Fruit fly (Drosophila melanogaster) whole organism, embryonic: Measurements from ENCODE around the gene CG5104.

Source experiments
- Antp ChIP-seq: fragments of 200-800 bp; sonication (Bioruptor generic); optimal IDR thresholded peaks from 3 replicates; lab custom pipeline; 2016; ENCODE audit warnings: missing biosample characterization, missing genetic modification characterization
- Asciz ChIP-seq: fragments of 200-800 bp; sonication (Bioruptor generic); optimal IDR thresholded peaks from 2 replicates; lab custom pipeline; 2017; ENCODE audit warnings: missing biosample characterization, mild to moderate bottlenecking, missing genetic modification characterization, missing genetic modification reagents
- Bgb ChIP-seq: fragments of 200-800 bp; sonication (Bioruptor generic); IDR thresholded peaks from 2 replicates; pipeline ENCODE4 v1.3.6; 2022; ENCODE audit warnings: missing biosample characterization, missing genetic modification characterization; ENCODE audit not compliant: partially characterized antibody
- BtbVII ChIP-seq: fragments of 200-800 bp; sonication (Bioruptor generic); optimal IDR thresholded peaks from 3 replicates; lab custom pipeline; 2017; ENCODE audit warnings: missing biosample characterization, mild to moderate bottlenecking, missing genetic modification characterization
- C15 ChIP-seq: fragments of 200-800 bp; sonication (Bioruptor generic); IDR thresholded peaks from 3 replicates; pipeline ENCODE4 v1.3.6; 2022; ENCODE audit warnings: missing biosample characterization, missing genetic modification characterization
- CG11723 ChIP-seq: fragments of 200-800 bp; sonication (Bioruptor generic); optimal IDR thresholded peaks from 2 replicates; lab custom pipeline; 2017; ENCODE audit warnings: missing biosample characterization, mild to moderate bottlenecking, missing genetic modification characterization
- CG12155 ChIP-seq: fragments of 200-800 bp; sonication (Bioruptor generic); optimal IDR thresholded peaks from 3 replicates; lab custom pipeline; 2016; ENCODE audit warnings: missing biosample characterization, missing genetic modification characterization
- CG13424 ChIP-seq: fragments of 200-800 bp; sonication (Bioruptor generic); optimal IDR thresholded peaks from 2 replicates; lab custom pipeline; 2019; ENCODE audit warnings: missing biosample characterization, mild to moderate bottlenecking, missing genetic modification characterization, moderate library complexity
- CG15269 ChIP-seq: fragments of 200-800 bp; sonication (Bioruptor generic); optimal IDR thresholded peaks from 2 replicates; lab custom pipeline; 2018; ENCODE audit warnings: missing biosample characterization, mild to moderate bottlenecking, missing genetic modification characterization, moderate library complexity
- CG15696 ChIP-seq: fragments of 200-800 bp; sonication (Bioruptor generic); optimal IDR thresholded peaks from 2 replicates; lab custom pipeline; 2019; ENCODE audit warnings: missing biosample characterization, mild to moderate bottlenecking, missing genetic modification characterization, moderate library complexity
- CG17186 ChIP-seq: fragments of 200-800 bp; sonication (Bioruptor generic); optimal IDR thresholded peaks from 3 replicates; lab custom pipeline; 2017; ENCODE audit warnings: missing biosample characterization, missing genetic modification reagents, missing genetic modification characterization
- CG17912 ChIP-seq: fragments of 200-800 bp; sonication (Bioruptor generic); optimal IDR thresholded peaks from 2 replicates; lab custom pipeline; 2018; ENCODE audit warnings: missing biosample characterization, mild to moderate bottlenecking, missing genetic modification characterization
- CG1792 ChIP-seq: fragments of 200-800 bp; sonication (Bioruptor generic); optimal IDR thresholded peaks from 2 replicates; lab custom pipeline; 2016; ENCODE audit warnings: missing biosample characterization, missing genetic modification characterization
- CG18262 ChIP-seq: fragments of 200-800 bp; optimal IDR thresholded peaks from 3 replicates; lab custom pipeline; 2019; ENCODE audit warnings: missing biosample characterization, mild to moderate bottlenecking, missing genetic modification characterization, moderate library complexity
- CG1832 ChIP-seq: fragments of 200-800 bp; sonication (Bioruptor generic); optimal IDR thresholded peaks from 2 replicates; lab custom pipeline; 2017; ENCODE audit warnings: missing biosample characterization, mild to moderate bottlenecking, missing genetic modification characterization, inconsistent platforms
- CG4424 ChIP-seq: fragments of 200-800 bp; sonication (Bioruptor generic); optimal IDR thresholded peaks from 3 replicates; lab custom pipeline; 2016; ENCODE audit warnings: missing biosample characterization, missing genetic modification characterization
- CG7271 ChIP-seq: fragments of 200-800 bp; sonication (Bioruptor generic); optimal IDR thresholded peaks from 2 replicates; lab custom pipeline; 2018; ENCODE audit warnings: missing biosample characterization, mild to moderate bottlenecking, missing genetic modification characterization, moderate library complexity
- CG7963 ChIP-seq: fragments of 200-800 bp; sonication (Bioruptor generic); IDR thresholded peaks from 3 replicates; pipeline ENCODE4 v1.3.6; 2022; ENCODE audit warnings: missing biosample characterization, missing genetic modification characterization; ENCODE audit not compliant: partially characterized antibody
- CG8388 ChIP-seq: fragments of 200-800 bp; sonication (Bioruptor generic); optimal IDR thresholded peaks from 2 replicates; lab custom pipeline; 2019; ENCODE audit warnings: missing biosample characterization, mild to moderate bottlenecking, missing genetic modification characterization, moderate library complexity
- D19B ChIP-seq: fragments of 200-800 bp; sonication (Bioruptor generic); optimal IDR thresholded peaks from 2 replicates; lab custom pipeline; 2017; ENCODE audit warnings: missing biosample characterization, mild to moderate bottlenecking, missing genetic modification characterization
- Doc3 ChIP-seq: fragments of 200-800 bp; sonication (Bioruptor generic); IDR thresholded peaks from 3 replicates; pipeline ENCODE4 v1.3.6; 2022; ENCODE audit warnings: missing biosample characterization, missing genetic modification characterization; ENCODE audit not compliant: partially characterized antibody
- Elba2 ChIP-seq: fragments of 200-800 bp; sonication (Bioruptor generic); optimal IDR thresholded peaks from 3 replicates; lab custom pipeline; 2016; ENCODE audit warnings: missing biosample characterization, missing genetic modification characterization
- Fer2 ChIP-seq: fragments of 200-800 bp; sonication (Bioruptor generic); optimal IDR thresholded peaks from 2 replicates; lab custom pipeline; 2018; ENCODE audit warnings: missing biosample characterization, mild to moderate bottlenecking, missing genetic modification characterization, moderate library complexity
- HmgZ ChIP-seq: fragments of 200-800 bp; sonication (Bioruptor generic); optimal IDR thresholded peaks from 2 replicates; lab custom pipeline; 2018; ENCODE audit warnings: missing biosample characterization, mild to moderate bottlenecking, missing genetic modification characterization
- Hr3 ChIP-seq: fragments of 200-800 bp; sonication (Bioruptor generic); optimal IDR thresholded peaks from 3 replicates; lab custom pipeline; 2016; ENCODE audit warnings: missing biosample characterization, missing genetic modification characterization
- Lpt ChIP-seq: fragments of >200 bp; optimal IDR thresholded peaks from 2 replicates; lab custom pipeline; 2018; ENCODE audit warnings: missing biosample characterization, missing genetic modification characterization
- Med ChIP-seq: fragments of 200-800 bp; sonication (Bioruptor generic); peaks from one replicate; lab custom pipeline; 2016; ENCODE audit warnings: missing biosample characterization, missing genetic modification characterization, mild to moderate bottlenecking, inconsistent platforms, moderate library complexity
- ab ChIP-seq: fragments of 200-800 bp; sonication (Bioruptor generic); optimal IDR thresholded peaks from 2 replicates; lab custom pipeline; 2016; ENCODE audit warnings: missing biosample characterization, missing genetic modification characterization
- br ChIP-seq: fragments of >200 bp; optimal IDR thresholded peaks from 2 replicates; lab custom pipeline; 2017
- chm ChIP-seq: fragments of 200-800 bp; sonication (Bioruptor generic); IDR thresholded peaks from 2 replicates; pipeline ENCODE4 v1.3.6; 2022; ENCODE audit warnings: missing biosample characterization, missing genetic modification characterization
- crp ChIP-seq, 2 experiments: fragments of 200-800 bp; sonication (Bioruptor generic); optimal IDR thresholded peaks; 2 replicates in 1 of 2; 3 replicates in 1 of 2; lab custom pipeline; 2017; ENCODE audit warnings: missing biosample characterization in 2 of 2, missing genetic modification characterization in 2 of 2, mild to moderate bottlenecking in 1 of 2, moderate library complexity in 1 of 2
- disco-r ChIP-seq: fragments of 200-800 bp; sonication (Bioruptor generic); optimal IDR thresholded peaks from 2 replicates; lab custom pipeline; 2016; ENCODE audit warnings: missing biosample characterization, missing genetic modification characterization
- dysf ChIP-seq: fragments of 200-800 bp; sonication (Bioruptor generic); IDR thresholded peaks from 3 replicates; pipeline ENCODE4 v1.3.6; 2022; ENCODE audit warnings: missing biosample characterization, missing genetic modification characterization
- en ChIP-seq: fragments of 200-800 bp; sonication (Bioruptor generic); optimal IDR thresholded peaks from 2 replicates; lab custom pipeline; 2016; ENCODE audit warnings: missing biosample characterization, missing genetic modification characterization
- fu2 ChIP-seq: fragments of 200-800 bp; sonication (Bioruptor generic); optimal IDR thresholded peaks from 2 replicates; lab custom pipeline; 2016; ENCODE audit warnings: missing biosample characterization, missing genetic modification characterization
- gcm2 ChIP-seq: fragments of 200-800 bp; sonication (Bioruptor generic); optimal IDR thresholded peaks from 2 replicates; lab custom pipeline; 2016; ENCODE audit warnings: missing biosample characterization, missing genetic modification characterization
- gfzf ChIP-seq: fragments of 200-800 bp; sonication (Bioruptor generic); optimal IDR thresholded peaks from 2 replicates; lab custom pipeline; 2016; ENCODE audit warnings: missing biosample characterization, mild to moderate bottlenecking, missing genetic modification characterization, moderate library complexity
- hbn ChIP-seq: fragments of 200-800 bp; sonication (Bioruptor generic); IDR thresholded peaks from 2 replicates; pipeline ENCODE4 v1.3.6; 2022; ENCODE audit warnings: missing biosample characterization, missing genetic modification characterization; ENCODE audit not compliant: partially characterized antibody
- her ChIP-seq: fragments of 200-800 bp; sonication (Bioruptor generic); optimal IDR thresholded peaks from 2 replicates; lab custom pipeline; 2016; ENCODE audit warnings: missing biosample characterization, missing genetic modification characterization
- jigr1 ChIP-seq: fragments of 200-800 bp; sonication (Bioruptor generic); IDR thresholded peaks from 3 replicates; pipeline ENCODE4 v1.3.6; 2022; ENCODE audit warnings: missing biosample characterization, missing genetic modification characterization
- lmd ChIP-seq: fragments of 200-800 bp; sonication (Bioruptor generic); IDR thresholded peaks from 2 replicates; pipeline ENCODE4 v1.3.6; 2022; ENCODE audit warnings: missing biosample characterization, missing genetic modification characterization
- pan ChIP-seq, 4 experiments: fragments of >200 bp in 3 of 4; fragments of 200-800 bp in 1 of 4; sonication (Bioruptor generic) in 1 of 4; optimal IDR thresholded peaks in 3 of 4; IDR thresholded peaks in 1 of 4; 2 replicates each; pipeline versions ENCODE4 v1.3.6 to Lab custom; 2017 to 2022; ENCODE audit warnings: missing biosample characterization in 2 of 4, missing genetic modification characterization in 2 of 4, mixed read lengths in 1 of 4
- pnt ChIP-seq: fragments of 200-800 bp; sonication (Bioruptor generic); optimal IDR thresholded peaks from 3 replicates; lab custom pipeline; 2016; ENCODE audit warnings: missing biosample characterization, missing genetic modification characterization
- prd ChIP-seq, 3 experiments: fragments of >200 bp in 2 of 3; fragments of 200-800 bp in 1 of 3; sonication (Bioruptor generic) in 1 of 3; optimal IDR thresholded peaks in 2 of 3; IDR thresholded peaks in 1 of 3; 2 replicates in 2 of 3; 3 replicates in 1 of 3; pipeline versions ENCODE4 v1.3.6 to Lab custom; 2017 to 2022; ENCODE audit warnings: missing biosample characterization in 1 of 3, missing genetic modification characterization in 1 of 3
- schlank ChIP-seq: fragments of 200-800 bp; sonication (Bioruptor generic); optimal IDR thresholded peaks from 2 replicates; lab custom pipeline; 2018; ENCODE audit warnings: missing biosample characterization, mild to moderate bottlenecking, missing genetic modification characterization
- ssp ChIP-seq: fragments of 200-800 bp; sonication (Bioruptor generic); IDR thresholded peaks from 2 replicates; pipeline ENCODE4 v1.3.6; 2022; ENCODE audit warnings: missing biosample characterization, missing genetic modification characterization
- wor ChIP-seq: fragments of 200-800 bp; sonication (Bioruptor generic); IDR thresholded peaks from 2 replicates; pipeline ENCODE4 v1.3.6; 2022; ENCODE audit warnings: missing biosample characterization, missing genetic modification characterization

The CG5104 gene

DNA sequence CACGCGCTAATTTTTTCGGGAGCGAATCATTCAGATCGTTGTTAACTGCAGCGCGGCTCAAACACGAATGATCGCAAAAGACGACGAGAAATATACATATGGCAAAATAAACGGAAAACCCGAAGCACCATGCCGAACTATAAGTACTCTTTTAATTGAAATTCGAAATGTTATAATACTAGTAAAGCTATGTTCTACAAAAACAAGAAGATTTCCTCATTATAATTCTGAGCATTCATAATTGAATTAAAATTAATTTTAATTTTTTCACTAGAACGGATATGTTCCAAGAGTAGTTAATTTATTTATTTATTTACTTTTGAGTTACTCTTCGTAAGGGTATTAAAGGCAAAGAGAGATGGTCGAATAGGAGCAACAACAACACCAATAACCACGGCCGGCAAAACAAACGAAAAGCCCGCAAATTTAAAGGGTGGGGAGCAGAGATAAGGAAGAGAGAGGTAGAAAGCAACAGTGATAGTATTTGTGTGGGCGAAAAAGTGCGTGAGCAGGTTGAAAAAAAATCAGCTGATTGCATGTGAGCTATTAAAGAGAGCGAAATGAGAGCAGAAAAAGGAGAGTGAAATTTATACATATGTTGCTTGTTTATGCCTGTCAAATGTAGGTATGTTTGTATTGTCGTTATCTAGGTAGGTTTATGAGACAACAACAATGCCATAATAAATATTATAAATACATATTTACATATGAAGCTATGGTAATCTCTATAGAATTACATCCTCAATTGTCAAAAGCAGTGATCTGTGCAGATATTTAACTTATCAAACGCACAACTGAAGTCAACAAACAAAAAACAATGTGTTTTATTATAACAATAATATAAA, 27.2 kb upstream of the CG5104 start (continued):
- TF ChIP-seq crp (GFP tag; optimal IDR thresholded peaks at IDR 0.05; lab: Kevin White, UChicago) = peak in 1 of 2 experiments; percentile 61
- no peak for TF ChIP-seq CG7963 (GFP tag; lab: Robert Waterston, UW)
- TF ChIP-seq disco-r (GFP tag; lab: Kevin White, UChicago) = no peak
- TF ChIP-seq schlank = no peak
- TF ChIP-seq CG15269 (tag; lab: Kevin White, UChicago) = peak; percentile 81
- TF ChIP-seq her = peak; percentile 32
- TF ChIP-seq chm = peak; percentile 38; the same call in 1 of the 2 replicates
- peak; percentile 77 for TF ChIP-seq CG18262 (tag; lab: Kevin White, UChicago)
- peak; percentile 55 for TF ChIP-seq HmgZ (tag; lab: Kevin White, UChicago)
- TF ChIP-seq Fer2 (tag; lab: Kevin White, UChicago) = no peak
- TF ChIP-seq C15 = 0 out of 3 replicates have a peak, but pooled peaks have one; percentile 39
- TF ChIP-seq hbn (GFP tag; lab: Robert Waterston, UW) = no peak
- peak; percentile 60 for TF ChIP-seq Hr3 (GFP tag; lab: Kevin White, UChicago)
- no peak for TF ChIP-seq prd (optimal IDR thresholded peaks at IDR 0.05; lab: Kevin White, UChicago)
- peak; percentile 82 for TF ChIP-seq prd (GFP tag; IDR thresholded peaks at IDR 0.05; lab: Robert Waterston, UW)
- no peak for TF ChIP-seq br (lab: Kevin White, UChicago)
- TF ChIP-seq BtbVII (GFP tag; lab: Kevin White, UChicago) = peak; percentile 48
- peak; percentile 72 for TF ChIP-seq CG12155 (GFP tag; lab: Kevin White, UChicago)
- TF ChIP-seq fu2 (GFP tag; lab: Kevin White, UChicago) = peak; percentile 36
- no peak for TF ChIP-seq Bgb (GFP tag; lab: Robert Waterston, UW)
- no peak for TF ChIP-seq gcm2 (GFP tag; lab: Kevin White, UChicago)
- no peak for TF ChIP-seq Antp (GFP tag; lab: Kevin White, UChicago)
- TF ChIP-seq CG17912 = no peak
- TF ChIP-seq CG15696 (tag; lab: Kevin White, UChicago) = peak; percentile 35
- TF ChIP-seq Asciz (GFP tag; lab: Kevin White, UChicago) = peak; percentile 53
- TF ChIP-seq pan (optimal IDR thresholded peaks at IDR 0.05; lab: Kevin White, UChicago) = no peak
- peak in 1 of 2 experiments; percentile 87 for TF ChIP-seq pan (GFP tag; optimal IDR thresholded peaks at IDR 0.05 in 1 of 2, IDR thresholded peaks at IDR 0.05 in 1 of 2)
- no peak for TF ChIP-seq Elba2 (GFP tag; lab: Kevin White, UChicago)
- peak; percentile 53; the same call in 2 of the 3 replicates for TF ChIP-seq jigr1 (GFP tag; lab: Robert Waterston, UW)
- no peak for TF ChIP-seq pnt (GFP tag; lab: Kevin White, UChicago)
- TF ChIP-seq Doc3 (GFP tag; lab: Robert Waterston, UW) = no peak
- TF ChIP-seq lmd (GFP tag; lab: Robert Waterston, UW) = peak; percentile 79
- no peak; the same call in none of the 2 replicates for TF ChIP-seq ssp
- TF ChIP-seq D19B (GFP tag; lab: Kevin White, UChicago) = peak; percentile 23
- TF ChIP-seq CG8388 (GFP tag; lab: Kevin White, UChicago) = peak; percentile 71
- peak; percentile 13 for TF ChIP-seq CG1792 (GFP tag; lab: Kevin White, UChicago)
- TF ChIP-seq ab (GFP tag; lab: Kevin White, UChicago) = no peak
- TF ChIP-seq Med = peak; percentile 86
- TF ChIP-seq Lpt (GFP tag; lab: Kevin White, UChicago) = no peak
- TF ChIP-seq CG1832 (GFP tag; lab: Kevin White, UChicago) = no peak
- TF ChIP-seq en = peak; percentile 24
- TF ChIP-seq CG17186 (GFP tag; lab: Kevin White, UChicago) = no peak
- TF ChIP-seq wor (GFP tag; lab: Robert Waterston, UW) = peak; percentile 58
- peak; percentile 39 for TF ChIP-seq CG4424 (GFP tag; lab: Kevin White, UChicago)
- TF ChIP-seq CG7271 (tag; lab: Kevin White, UChicago) = no peak
- TF ChIP-seq CG11723 (GFP tag; lab: Kevin White, UChicago) = no peak
- TF ChIP-seq dysf (GFP tag; lab: Robert Waterston, UW) = peak; percentile 87
- peak; percentile 73 for TF ChIP-seq CG13424
- TF ChIP-seq gfzf = no peak
